In the genomic region with DNA sequence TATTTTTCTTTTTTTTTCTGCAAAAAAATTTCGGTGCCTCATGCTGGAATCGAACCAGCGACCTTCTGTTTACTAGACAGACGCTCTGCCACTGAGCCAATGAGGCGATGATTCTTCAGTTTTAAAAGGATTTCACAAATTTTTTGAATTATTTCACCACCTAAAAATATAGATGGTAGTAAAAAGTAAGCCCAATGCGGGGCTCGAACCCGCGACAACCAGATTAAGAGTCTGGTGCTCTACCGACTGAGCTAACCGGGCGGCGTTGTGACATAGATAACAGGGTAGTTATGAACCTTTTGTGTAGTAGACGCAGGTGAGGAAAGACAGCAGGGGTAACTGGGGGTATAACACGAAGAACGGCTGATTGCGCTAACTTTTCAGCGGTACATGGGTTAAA, we compare ENCODE assay signal across 1 worm cellular context.
A peak's percentile ranks its signal among the peaks of the same experiment; 100 is the strongest.
TF ChIP-seq lines count a peak whose summit lies in the region.
"Not testable (repeated sequence)": the region's sequence is repeated elsewhere in the genome, so short reads cannot be mapped to it uniquely, and the experiment has no call there.

No protein-coding gene starts in this region.

TF ChIP-seq in whole organism, L4 larva, 104 proteins besides CTCF, POLR2A, EP300 and RAD21 (continued from another document):
- TF ChIP-seq F26F4.8 (GFP tag; conservative IDR thresholded peaks at IDR 0.05; lab: Robert Waterston, UW): peak; percentile 74
- peak; percentile 84 for TF ChIP-seq vab-7 (GFP tag; IDR thresholded peaks at IDR 0.05; lab: Robert Waterston, UW)
- TF ChIP-seq lin-1 (GFP tag; IDR thresholded peaks at IDR 0.05; lab: Robert Waterston, UW): 0 out of 2 replicates have a peak, but pooled peaks have one; percentile 43
- TF ChIP-seq php-3 (GFP tag; IDR thresholded peaks at IDR 0.05; lab: Robert Waterston, UW): 0 out of 2 replicates have a peak, but pooled peaks have one; percentile 29
- TF ChIP-seq spr-3 (GFP tag; optimal IDR thresholded peaks at IDR 0.05; lab: Kevin White, UChicago): peak; percentile 19
- TF ChIP-seq unc-130 (GFP tag; optimal IDR thresholded peaks at IDR 0.05; lab: Kevin White, UChicago): peak; percentile 57
- peak; percentile 82 for TF ChIP-seq Y105C5A.15 (GFP tag; IDR thresholded peaks at IDR 0.05; lab: Robert Waterston, UW)
- peak; percentile 59; the same call in 1 of the 2 replicates for TF ChIP-seq nhr-41 (GFP tag; IDR thresholded peaks at IDR 0.05; lab: Robert Waterston, UW)
- TF ChIP-seq saeg-2 (GFP tag; IDR thresholded peaks at IDR 0.05; lab: Robert Waterston, UW): peak; percentile 73; the same call in 1 of the 2 replicates
- 0 out of 2 replicates have a peak, but pooled peaks have one; percentile 80 for TF ChIP-seq D1046.2 (GFP tag; IDR thresholded peaks at IDR 0.05; lab: Robert Waterston, UW)
- peak; percentile 79 for TF ChIP-seq arid-1 (GFP tag; conservative IDR thresholded peaks at IDR 0.05; lab: Robert Waterston, UW)
- TF ChIP-seq mes-2 (tag; optimal IDR thresholded peaks at IDR 0.05; lab: Kevin White, UChicago; ENCODE audit: poor library complexity, severe bottlenecking): peak; percentile 58
- TF ChIP-seq unc-62 (GFP tag; optimal IDR thresholded peaks at IDR 0.05 in 1 of 2; lab: Kevin White, UChicago): peak in 1 of 2 experiments; percentile 66
- not testable (repeated sequence) for TF ChIP-seq unc-62 (tag; optimal IDR thresholded peaks at IDR 0.05; lab: Kevin White, UChicago)
- TF ChIP-seq spr-1 (tag; optimal IDR thresholded peaks at IDR 0.05; lab: Kevin White, UChicago): peak; percentile 65
- peak; percentile 77 for TF ChIP-seq mdt-29 (GFP tag; IDR thresholded peaks at IDR 0.05; lab: Robert Waterston, UW)
- TF ChIP-seq zip-11 (GFP tag; IDR thresholded peaks at IDR 0.05; lab: Robert Waterston, UW): 0 out of 2 replicates have a peak, but pooled peaks have one; percentile 49
- TF ChIP-seq nhr-48 (tag; optimal IDR thresholded peaks at IDR 0.05; lab: Kevin White, UChicago): peak; percentile 55
- TF ChIP-seq Y5F2A.4 (GFP tag; optimal IDR thresholded peaks at IDR 0.05; lab: Kevin White, UChicago): peak; percentile 52
